Worm (Caenorhabditis elegans): ENCODE data around the gene T14F9.2.

T14F9.2 gene

DNA sequence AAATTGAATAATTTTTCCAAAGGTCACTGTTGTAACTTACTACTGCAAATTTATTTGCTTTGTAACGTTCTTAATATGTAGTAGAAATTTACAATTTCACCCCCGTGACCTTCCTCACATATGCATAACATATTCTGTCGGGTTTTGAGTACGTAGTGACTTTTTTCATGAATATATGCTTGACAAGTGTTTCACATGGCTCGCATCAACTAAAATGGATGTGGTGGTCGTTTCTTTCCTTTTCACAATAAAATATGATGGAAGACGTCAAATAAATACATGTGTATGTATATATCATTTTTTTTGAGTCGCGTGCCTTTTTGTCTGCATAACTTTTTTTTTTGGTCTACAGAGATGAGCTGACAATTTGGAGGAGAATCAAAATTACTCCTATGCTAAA lies 32.2 kb downstream of the T14F9.2 start:
- TF ChIP-seq spr-3 (GFP tag; optimal IDR thresholded peaks at IDR 0.05) (no peak), set-16 (GFP tag; IDR thresholded peaks at IDR 0.05) (no peak), F49E8.2 (tag; optimal IDR thresholded peaks at IDR 0.05; ENCODE audit: borderline replicate concordance) (no peak), ceh-28 (tag; optimal IDR thresholded peaks at IDR 0.05) (no peak), nhr-111 (GFP tag; optimal IDR thresholded peaks at IDR 0.05) (no peak), ceh-32 (tag; optimal IDR thresholded peaks at IDR 0.05; ENCODE audit: poor library complexity) (no peak), mdt-29 (GFP tag; IDR thresholded peaks at IDR 0.05) (no peak), unc-62 (GFP tag; optimal IDR thresholded peaks at IDR 0.05 in 1 of 2) (peak in 1 of 2 experiments; percentile 79), unc-62 (tag; optimal IDR thresholded peaks at IDR 0.05) (no peak)

DNA sequence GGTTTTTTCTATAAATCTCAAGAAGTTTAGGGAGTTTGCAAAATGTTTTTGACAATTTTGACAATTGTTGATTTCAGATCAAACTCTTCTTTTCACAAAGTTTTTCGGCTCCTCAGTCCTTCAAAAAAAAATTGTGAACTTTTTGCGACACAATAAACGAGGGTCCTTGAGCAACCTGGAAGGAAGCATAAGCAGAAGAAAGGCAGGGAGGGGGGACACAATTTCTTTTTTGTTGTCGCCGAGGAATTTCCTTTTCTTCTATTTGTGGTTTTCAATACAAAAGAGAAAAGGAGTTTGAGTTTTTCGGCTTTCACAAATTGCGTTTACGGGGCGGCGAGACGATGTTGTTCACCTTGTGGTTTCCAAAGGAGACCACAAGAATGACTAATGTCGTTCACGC lies 32.7 kb downstream of the T14F9.2 start:
- peak; percentile 81 for TF ChIP-seq fkh-10 (GFP tag; optimal IDR thresholded peaks at IDR 0.05)
- TF ChIP-seq ztf-7 (tag; optimal IDR thresholded peaks at IDR 0.05), result no peak
- TF ChIP-seq nhr-48 (tag; optimal IDR thresholded peaks at IDR 0.05), result no peak
- no peak for TF ChIP-seq Y75B8A.6 (GFP tag; IDR thresholded peaks at IDR 0.05)
- peak in 1 of 2 experiments; percentile 31 for TF ChIP-seq unc-62 (GFP tag; optimal IDR thresholded peaks at IDR 0.05 in 1 of 2)
- no peak for TF ChIP-seq unc-62 (tag; optimal IDR thresholded peaks at IDR 0.05)

DNA sequence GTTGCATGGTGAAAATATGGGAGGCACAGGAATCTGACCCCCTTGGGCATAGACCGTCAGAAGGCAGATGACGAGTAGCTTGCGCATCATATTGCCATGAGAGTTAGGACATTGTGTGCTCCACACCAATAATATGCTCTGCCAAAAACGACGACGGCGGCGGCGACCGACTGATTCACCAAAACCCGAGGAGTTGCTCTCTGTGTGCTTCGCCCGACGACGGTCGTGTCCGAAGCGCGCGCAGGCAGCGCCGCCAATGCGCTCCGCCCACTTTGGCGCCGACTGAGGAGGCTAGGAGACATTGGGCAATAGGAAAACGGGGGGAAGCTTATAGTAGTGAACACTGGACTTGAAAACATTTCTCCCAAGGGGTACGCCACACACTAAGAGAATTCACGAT lies 33.8 kb downstream of the T14F9.2 start, which contains the start of gene AH9.6:
AH9.6 (minus strand) TSS at position 183 of the 400 bp plus-strand sequence.
- TF ChIP-seq set-16 (GFP tag; IDR thresholded peaks at IDR 0.05), result peak; percentile 92
- TF ChIP-seq zag-1 (tag; optimal IDR thresholded peaks at IDR 0.05), result no peak

DNA sequence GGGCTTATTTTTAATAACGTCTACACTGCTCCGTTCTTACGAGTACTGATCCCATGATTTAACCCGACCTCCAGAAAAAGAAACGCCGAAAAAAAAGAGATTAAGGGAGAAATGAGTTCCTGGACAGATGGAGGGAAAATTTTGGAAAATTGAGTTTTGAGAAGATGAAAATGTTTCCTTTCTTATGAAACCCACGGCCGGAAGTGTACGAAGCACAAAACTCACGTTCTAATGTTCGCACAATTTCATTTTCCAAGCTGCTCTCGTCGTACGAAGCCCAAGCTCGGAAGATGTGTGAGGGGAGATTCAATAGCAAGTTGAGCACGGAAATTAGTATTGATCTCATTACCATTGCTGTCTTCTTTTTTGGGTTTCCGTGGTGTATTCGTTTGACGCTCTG lies 37.3 kb downstream of the T14F9.2 start:
- TF ChIP-seq fkh-10 (GFP tag; optimal IDR thresholded peaks at IDR 0.05) (peak; percentile 29), ZK337.2 (GFP tag; IDR thresholded peaks at IDR 0.05) (no peak), ces-1 (GFP tag; optimal IDR thresholded peaks at IDR 0.05) (peak; percentile 84), R02D3.7 (tag; optimal IDR thresholded peaks at IDR 0.05) (no peak)

DNA sequence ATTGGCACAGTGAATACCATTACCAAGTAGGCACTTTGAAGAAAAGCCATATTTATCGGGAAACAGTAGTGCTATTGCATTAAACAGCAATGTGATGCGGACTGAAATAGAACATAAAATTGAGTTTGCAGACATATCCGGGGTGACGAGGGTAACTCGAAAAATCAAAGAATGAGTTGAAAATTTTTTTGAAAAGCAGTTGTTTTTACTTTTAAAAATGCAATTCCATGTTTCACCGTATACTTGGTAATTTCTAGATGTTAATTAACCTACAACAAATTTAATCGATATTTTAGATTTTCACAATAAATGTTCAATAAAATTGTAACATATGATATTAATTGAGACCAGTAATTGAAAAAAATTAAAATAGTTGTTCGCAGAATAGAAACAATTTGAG lies 40.1 kb downstream of the T14F9.2 start, which contains the start of gene AH9.4:
AH9.4 (minus strand) TSS at position 101 of the 400 bp plus-strand sequence.
- TF ChIP-seq dve-1 (tag; optimal IDR thresholded peaks at IDR 0.05; ENCODE audit: insufficient read depth) (no peak), saeg-2 (GFP tag; IDR thresholded peaks at IDR 0.05) (no peak), dmd-8 (GFP tag; IDR thresholded peaks at IDR 0.05) (no peak), pha-4 (GFP tag; IDR thresholded peaks at IDR 0.05) (no peak), pha-4 (tag; optimal IDR thresholded peaks at IDR 0.05) (no peak), nhr-11 (tag; optimal IDR thresholded peaks at IDR 0.05) (no peak), F37D6.2 (tag; optimal IDR thresholded peaks at IDR 0.05) (no peak), mdl-1 (tag; optimal IDR thresholded peaks at IDR 0.05) (no peak), nhr-77 (tag; optimal IDR thresholded peaks at IDR 0.05) (no peak), ctbp-1 (GFP tag; IDR thresholded peaks at IDR 0.05) (no peak), hlh-30 (tag; optimal IDR thresholded peaks at IDR 0.05; ENCODE audit: insufficient read depth) (no peak)

DNA sequence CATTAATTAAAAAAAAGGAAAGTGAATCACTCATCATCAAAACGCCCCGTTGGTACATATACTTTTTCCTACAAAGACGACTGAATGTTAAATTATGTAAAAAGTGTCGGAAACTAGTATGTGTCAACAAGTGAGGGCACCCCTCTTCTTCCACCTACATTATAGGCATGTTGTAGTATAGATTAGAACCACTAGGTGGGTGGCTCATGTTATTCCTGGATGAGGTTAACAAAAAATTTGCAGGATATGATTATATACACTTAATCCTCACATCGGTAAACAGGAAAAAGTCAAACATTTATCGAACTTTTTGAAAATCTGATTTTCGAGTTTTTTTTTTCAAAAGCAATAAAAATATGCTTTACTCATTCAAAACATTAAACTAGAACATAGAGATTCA lies 41.9 kb downstream of the T14F9.2 start:
- no peak for TF ChIP-seq mep-1 (tag; optimal IDR thresholded peaks at IDR 0.05)
- no peak for TF ChIP-seq cey-2 (tag; optimal IDR thresholded peaks at IDR 0.05; ENCODE audit: borderline replicate concordance, insufficient read depth)
- no peak for TF ChIP-seq dmd-9 (GFP tag; IDR thresholded peaks at IDR 0.05)
- TF ChIP-seq unc-62 (GFP tag; optimal IDR thresholded peaks at IDR 0.05 in 1 of 2), result peak in 1 of 2 experiments; percentile 58
- TF ChIP-seq unc-62 (tag; optimal IDR thresholded peaks at IDR 0.05), result no peak
- TF ChIP-seq F10B5.3 (tag; optimal IDR thresholded peaks at IDR 0.05), result no peak
- no peak for TF ChIP-seq egl-27 (tag; optimal IDR thresholded peaks at IDR 0.05)
- TF ChIP-seq aha-1 (tag), result peak; percentile 89

Measured in whole organism, L4 larva.